Fruit fly (Drosophila melanogaster): ENCODE data around the gene CG43446.
A peak's percentile ranks its signal among the peaks of the same experiment; 100 is the strongest.

CG43446 gene

dm6 chr3R:20948448-20949174 lies 39.1 kb downstream of the CG43446 start, which contains the start of gene Atpalpha:
Gene Atpalpha (plus strand): TSS chr3R:20948714.
- peak in 1 of 2 experiments; percentile 21 for TF ChIP-seq ss (GFP tag; optimal IDR thresholded peaks at IDR 0.05)
- peak; percentile 16 for TF ChIP-seq CG6808 (GFP tag; optimal IDR thresholded peaks at IDR 0.05)
- peak; percentile 73 for TF ChIP-seq fkh (GFP tag; optimal IDR thresholded peaks at IDR 0.05)
- no peak for TF ChIP-seq CG4318 (GFP tag; optimal IDR thresholded peaks at IDR 0.05)
- TF ChIP-seq CG6854 (GFP tag; optimal IDR thresholded peaks at IDR 0.05): peak; percentile 14
- 0 out of 3 replicates have a peak, but pooled peaks have one; percentile 20 for TF ChIP-seq CG8119 (GFP tag; IDR thresholded peaks at IDR 0.05)
- TF ChIP-seq acj6 (GFP tag; optimal IDR thresholded peaks at IDR 0.05): no peak
- no peak for TF ChIP-seq Ets96B (tag; optimal IDR thresholded peaks at IDR 0.05)
- no peak for TF ChIP-seq eg (GFP tag; IDR thresholded peaks at IDR 0.05)
- TF ChIP-seq Eip75B (GFP tag; optimal IDR thresholded peaks at IDR 0.05): peak; percentile 14
- TF ChIP-seq achi (GFP tag; optimal IDR thresholded peaks at IDR 0.05): no peak
- peak; percentile 37 for TF ChIP-seq vri (GFP tag; optimal IDR thresholded peaks at IDR 0.05)
- TF ChIP-seq svp (GFP tag): peak; percentile 85
- TF ChIP-seq Eip78C (GFP tag): peak; percentile 78

dm6 chr3R:20947991-20948407 lies 39.7 kb downstream of the CG43446 start:
- TF ChIP-seq pdm3 (GFP tag; optimal IDR thresholded peaks at IDR 0.05) (peak; percentile 16), Sox14 (GFP tag; optimal IDR thresholded peaks at IDR 0.05) (peak; percentile 40), vri (GFP tag; optimal IDR thresholded peaks at IDR 0.05) (no peak), CG1621 (tag; optimal IDR thresholded peaks at IDR 0.05) (no peak), cyc (GFP tag; optimal IDR thresholded peaks at IDR 0.05) (peak; percentile 48), Hr39 (GFP tag; optimal IDR thresholded peaks at IDR 0.05) (peak; percentile 47), CG31627 (GFP tag; optimal IDR thresholded peaks at IDR 0.05) (peak; percentile 55), Eip78C (GFP tag) (peak; percentile 67), esn (GFP tag; optimal IDR thresholded peaks at IDR 0.05) (peak; percentile 44), lz (GFP tag; optimal IDR thresholded peaks at IDR 0.05) (peak; percentile 34)

dm6 chr3R:20946774-20947173 lies 41.0 kb downstream of the CG43446 start:
- no peak for TF ChIP-seq Ets21C (GFP tag; optimal IDR thresholded peaks at IDR 0.05)
- TF ChIP-seq acj6 (GFP tag; optimal IDR thresholded peaks at IDR 0.05): no peak
- TF ChIP-seq net (GFP tag; optimal IDR thresholded peaks at IDR 0.05): no peak
- no peak for TF ChIP-seq dac (GFP tag; optimal IDR thresholded peaks at IDR 0.05)
- TF ChIP-seq Smox (GFP tag; optimal IDR thresholded peaks at IDR 0.05): no peak
- TF ChIP-seq spab (GFP tag; optimal IDR thresholded peaks at IDR 0.05): no peak
- TF ChIP-seq CG10631 (GFP tag; optimal IDR thresholded peaks at IDR 0.05): no peak
- no peak for TF ChIP-seq Sox102F (GFP tag; optimal IDR thresholded peaks at IDR 0.05)
- no peak for TF ChIP-seq cyc (GFP tag; optimal IDR thresholded peaks at IDR 0.05)
- no peak for TF ChIP-seq Blimp-1 (GFP tag; optimal IDR thresholded peaks at IDR 0.05)
- no peak for TF ChIP-seq pdm3 (GFP tag; optimal IDR thresholded peaks at IDR 0.05)
- no peak for TF ChIP-seq fd59A (GFP tag; optimal IDR thresholded peaks at IDR 0.05)

DNA sequence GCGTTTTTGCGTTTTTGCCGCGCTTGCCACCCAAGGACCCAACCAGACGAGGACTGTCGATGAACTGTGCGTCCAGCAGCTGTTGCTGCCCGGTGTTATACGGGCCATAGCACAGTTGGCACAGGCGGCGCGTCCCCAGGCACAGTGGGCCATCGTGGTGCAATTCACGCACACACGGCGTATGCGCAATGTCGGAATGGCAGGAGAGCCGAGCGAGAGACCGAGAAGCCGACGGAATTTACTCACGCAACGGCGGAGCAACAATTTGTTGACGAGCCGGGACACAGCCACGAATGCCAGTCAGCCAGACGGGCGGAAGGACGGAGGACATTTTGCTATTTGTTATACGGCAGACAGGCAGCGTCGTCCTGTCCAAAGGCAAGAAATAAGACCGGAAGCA lies 42.3 kb downstream of the CG43446 start, which contains the start of gene CG31191:
TSS of gene CG31191 (minus strand) at position 68 of the 400 bp plus-strand sequence.
- TF ChIP-seq CG10669 (GFP tag; optimal IDR thresholded peaks at IDR 0.05) (no peak), esn (GFP tag; optimal IDR thresholded peaks at IDR 0.05) (no peak), achi (GFP tag; optimal IDR thresholded peaks at IDR 0.05) (no peak), CG3919 (GFP tag; optimal IDR thresholded peaks at IDR 0.05) (no peak), Eip75B (GFP tag; optimal IDR thresholded peaks at IDR 0.05) (no peak), Lpt (GFP tag; optimal IDR thresholded peaks at IDR 0.05) (no peak), salr (GFP tag; optimal IDR thresholded peaks at IDR 0.05) (no peak), topi (GFP tag; optimal IDR thresholded peaks at IDR 0.05) (no peak)
